Worm (Caenorhabditis elegans): ENCODE data around the gene C05C8.1.

Gene C05C8.1

ce11 chrV:7196498-7196966 is 43.0 kb upstream of the C05C8.1 start, which contains the start of gene F09G2.2 (continued):
- TF ChIP-seq mxl-2 (GFP tag; conservative IDR thresholded peaks at IDR 0.05) (0 out of 2 replicates have a peak, but pooled peaks have one; percentile 36), ctbp-1 (GFP tag; IDR thresholded peaks at IDR 0.05) (peak; percentile 74), ceh-82 (tag; optimal IDR thresholded peaks at IDR 0.05) (no peak), Y48G9A.11 (GFP tag; IDR thresholded peaks at IDR 0.05) (peak; percentile 63), jun-1 (tag; optimal IDR thresholded peaks at IDR 0.05) (peak; percentile 76), arid-1 (GFP tag; conservative IDR thresholded peaks at IDR 0.05) (peak; percentile 68), aha-1 (tag) (peak; percentile 99), mdl-1 (tag; optimal IDR thresholded peaks at IDR 0.05) (peak in 1 of 2 experiments; percentile 65), lsy-2 (tag; optimal IDR thresholded peaks at IDR 0.05) (peak; percentile 71 to 93)

ce11 chrV:7197036-7197435 is 42.5 kb upstream of the C05C8.1 start:
- TF ChIP-seq lin-15B (tag; optimal IDR thresholded peaks at IDR 0.05) (no peak), nhr-42 (GFP tag; IDR thresholded peaks at IDR 0.05) (0 out of 2 replicates have a peak, but pooled peaks have one; percentile 20), lim-7 (GFP tag; IDR thresholded peaks at IDR 0.05) (0 out of 2 replicates have a peak, but pooled peaks have one; percentile 49), set-16 (GFP tag; IDR thresholded peaks at IDR 0.05) (no peak), ZK337.2 (GFP tag; IDR thresholded peaks at IDR 0.05) (no peak), unc-39 (tag; optimal IDR thresholded peaks at IDR 0.05) (no peak), mep-1 (tag; optimal IDR thresholded peaks at IDR 0.05) (no peak), attf-4 (tag; optimal IDR thresholded peaks at IDR 0.05) (no peak), madf-9 (GFP tag; conservative IDR thresholded peaks at IDR 0.05) (no peak), D1046.2 (GFP tag; IDR thresholded peaks at IDR 0.05) (no peak)

DNA sequence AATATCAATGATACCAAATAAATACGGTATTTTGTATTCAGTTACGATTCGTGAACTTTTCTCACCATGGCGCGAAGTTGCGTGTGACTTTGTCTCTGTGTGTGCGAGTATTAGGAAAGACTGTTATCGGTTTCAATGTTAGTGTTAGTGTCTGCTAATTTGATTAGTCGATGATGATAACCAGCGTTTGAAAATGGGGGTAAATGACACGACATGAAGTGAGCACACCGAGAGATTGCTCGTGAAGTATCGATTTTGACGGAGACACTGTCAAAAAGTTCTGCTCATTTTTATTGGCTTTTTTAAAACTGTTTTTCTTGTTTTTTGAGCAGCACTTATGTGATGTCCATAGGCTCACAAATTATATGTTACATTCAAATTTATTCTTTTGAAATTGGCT is 41.2 kb upstream of the C05C8.1 start:
- TF ChIP-seq rbr-2 (tag; optimal IDR thresholded peaks at IDR 0.05), result no peak
- TF ChIP-seq zag-1 (tag; optimal IDR thresholded peaks at IDR 0.05), result no peak
- TF ChIP-seq lin-1 (GFP tag; IDR thresholded peaks at IDR 0.05), result 0 out of 2 replicates have a peak, but pooled peaks have one; percentile 28
- TF ChIP-seq tra-1 (GFP tag; IDR thresholded peaks at IDR 0.05), result no peak
- TF ChIP-seq nhr-11 (tag; optimal IDR thresholded peaks at IDR 0.05), result no peak
- TF ChIP-seq vab-7 (GFP tag; IDR thresholded peaks at IDR 0.05), result no peak
- TF ChIP-seq daf-8 (GFP tag; IDR thresholded peaks at IDR 0.05), result no peak
- no peak for TF ChIP-seq zip-2 (tag; optimal IDR thresholded peaks at IDR 0.05)
- no peak for TF ChIP-seq Y75B8A.6 (GFP tag; IDR thresholded peaks at IDR 0.05)
- TF ChIP-seq duxl-1 (tag; optimal IDR thresholded peaks at IDR 0.05; ENCODE audit: poor library complexity), result peak; percentile 57
- no peak for TF ChIP-seq attf-4 (tag; optimal IDR thresholded peaks at IDR 0.05)
- TF ChIP-seq nhr-111 (GFP tag; optimal IDR thresholded peaks at IDR 0.05), result no peak
- TF ChIP-seq F37D6.2 (tag; optimal IDR thresholded peaks at IDR 0.05), result no peak
- no peak for TF ChIP-seq F26F4.8 (GFP tag; conservative IDR thresholded peaks at IDR 0.05)
- no peak for TF ChIP-seq mdt-29 (GFP tag; IDR thresholded peaks at IDR 0.05)
- TF ChIP-seq ZK337.2 (GFP tag; IDR thresholded peaks at IDR 0.05), result no peak
- peak; percentile 41 for TF ChIP-seq T20F7.1 (GFP tag; optimal IDR thresholded peaks at IDR 0.05)
- TF ChIP-seq php-3 (GFP tag; IDR thresholded peaks at IDR 0.05), result peak; percentile 58
- no peak for TF ChIP-seq ceh-28 (tag; optimal IDR thresholded peaks at IDR 0.05)
- TF ChIP-seq zfp-3 (GFP tag; conservative IDR thresholded peaks at IDR 0.05), result no peak
- TF ChIP-seq ztf-11 (tag; optimal IDR thresholded peaks at IDR 0.05), result no peak
- peak in 1 of 2 experiments; percentile 38 for TF ChIP-seq daf-16 (GFP tag; optimal IDR thresholded peaks at IDR 0.05)
- TF ChIP-seq daf-16 (tag; optimal IDR thresholded peaks at IDR 0.05), result peak; percentile 46
- no peak for TF ChIP-seq madf-9 (GFP tag; conservative IDR thresholded peaks at IDR 0.05)
- TF ChIP-seq nhr-102 (tag; optimal IDR thresholded peaks at IDR 0.05), result peak; percentile 63
- 0 out of 2 replicates have a peak, but pooled peaks have one; percentile 37 for TF ChIP-seq T26A8.4 (GFP tag; IDR thresholded peaks at IDR 0.05)
- TF ChIP-seq D1046.2 (GFP tag; IDR thresholded peaks at IDR 0.05), result no peak
- no peak for TF ChIP-seq nhr-6 (tag; optimal IDR thresholded peaks at IDR 0.05)
- no peak for TF ChIP-seq F49E8.2 (tag; optimal IDR thresholded peaks at IDR 0.05; ENCODE audit: borderline replicate concordance)
- TF ChIP-seq zfp-2 (tag; optimal IDR thresholded peaks at IDR 0.05), result no peak
- TF ChIP-seq lin-15B (tag; optimal IDR thresholded peaks at IDR 0.05), result no peak
- TF ChIP-seq ctbp-1 (GFP tag; IDR thresholded peaks at IDR 0.05), result no peak
- TF ChIP-seq hif-1 (tag; optimal IDR thresholded peaks at IDR 0.05), result no peak
- peak in 1 of 2 experiments; percentile 21 for TF ChIP-seq mdl-1 (tag; optimal IDR thresholded peaks at IDR 0.05)
- TF ChIP-seq daf-12 (tag; optimal IDR thresholded peaks at IDR 0.05), result no peak
- no peak for TF ChIP-seq spr-3 (GFP tag; optimal IDR thresholded peaks at IDR 0.05)
